Worm (Caenorhabditis elegans): ENCODE results near the gene ncx-2.

ce11 chrV:5303389-5303788 is at the start of gene ncx-2:
- TF ChIP-seq egl-27 (tag; optimal IDR thresholded peaks at IDR 0.05) (no peak), ztf-11 (tag; optimal IDR thresholded peaks at IDR 0.05) (no peak)

All from whole organism, L2 larva.